Worm (Caenorhabditis elegans) whole organism, late embryonic: ENCODE data around the gene orc-3.

ENCODE experiments used
- C38D4.7 ChIP-seq: fragments of 200-800 bp; sonication (Bioruptor generic); optimal IDR thresholded peaks from 2 replicates; lab custom pipeline; 2018; ENCODE audit warnings: mild to moderate bottlenecking, missing genetic modification characterization, moderate library complexity, missing compliant biosample characterization
- F13H6.1 ChIP-seq: sonication (generic microtip); optimal IDR thresholded peaks from 2 replicates; lab custom pipeline; 2016; ENCODE audit warnings: missing genetic modification characterization, missing compliant biosample characterization
- K02D7.2 ChIP-seq: sonication (generic microtip); optimal IDR thresholded peaks from 2 replicates; lab custom pipeline; 2017; ENCODE audit warnings: mild to moderate bottlenecking, missing genetic modification characterization, missing compliant biosample characterization
- K09A11.1 ChIP-seq: sonication (generic microtip); optimal IDR thresholded peaks from 2 replicates; lab custom pipeline; 2017; ENCODE audit warnings: antibody characterized with exemption, mild to moderate bottlenecking, missing genetic modification characterization, missing compliant biosample characterization; ENCODE audit not compliant: insufficient read depth
- Y22D7AL.16 ChIP-seq: sonication (generic microtip); optimal IDR thresholded peaks from 2 replicates; lab custom pipeline; 2016; ENCODE audit warnings: missing genetic modification characterization, missing compliant biosample characterization
- ahr-1 ChIP-seq: sonication (generic microtip); optimal IDR thresholded peaks from 2 replicates; lab custom pipeline; 2016; ENCODE audit warnings: missing genetic modification characterization, missing compliant biosample characterization
- ama-1 ChIP-seq: fragments of 150-350 bp; optimal IDR thresholded peaks from 2 replicates; lab custom pipeline; 2014
- ceh-14 ChIP-seq: sonication (generic microtip); optimal IDR thresholded peaks from 2 replicates; lab custom pipeline; 2016; ENCODE audit warnings: missing genotype, missing genetic modification characterization, missing compliant biosample characterization
- ceh-18 ChIP-seq: sonication (generic microtip); optimal IDR thresholded peaks from 2 replicates; lab custom pipeline; 2016; ENCODE audit warnings: missing genetic modification characterization, missing compliant biosample characterization
- ceh-2 ChIP-seq: sonication (generic microtip); optimal IDR thresholded peaks from 2 replicates; lab custom pipeline; 2016; ENCODE audit warnings: missing genotype, missing genetic modification characterization, missing compliant biosample characterization
- ceh-22 ChIP-seq: sonication (generic microtip); optimal IDR thresholded peaks from 2 replicates; lab custom pipeline; 2017; ENCODE audit warnings: missing biosample characterization, missing genetic modification characterization
- ceh-24 ChIP-seq: sonication (generic microtip); optimal IDR thresholded peaks from 2 replicates; lab custom pipeline; 2016; ENCODE audit warnings: mild to moderate bottlenecking, missing genetic modification characterization, missing compliant biosample characterization
- ceh-30 ChIP-seq: fragments of 150-350 bp; optimal IDR thresholded peaks from 2 replicates; lab custom pipeline; 2014; ENCODE audit warnings: missing biosample characterization, missing genetic modification characterization
- ceh-31 ChIP-seq: sonication (generic microtip); optimal IDR thresholded peaks from 2 replicates; lab custom pipeline; 2016; ENCODE audit warnings: missing genetic modification characterization, missing compliant biosample characterization
- ceh-45 ChIP-seq: fragments of 200-800 bp; sonication (Bioruptor generic); IDR thresholded peaks from 2 replicates; pipeline ENCODE4 v1.3.6; 2022; ENCODE audit warnings: missing genetic modification reagents, missing genetic modification characterization, missing compliant biosample characterization
- ceh-48 ChIP-seq: sonication (generic microtip); optimal IDR thresholded peaks from 2 replicates; lab custom pipeline; 2016; ENCODE audit warnings: missing genetic modification characterization, inconsistent platforms, missing compliant biosample characterization
- ceh-6 ChIP-seq: fragments of 200-800 bp; sonication (Bioruptor generic); optimal IDR thresholded peaks from 2 replicates; lab custom pipeline; 2018; ENCODE audit warnings: mild to moderate bottlenecking, missing genetic modification characterization, missing compliant biosample characterization
- che-1 ChIP-seq: sonication (generic microtip); optimal IDR thresholded peaks from 2 replicates; lab custom pipeline; 2016; ENCODE audit warnings: mild to moderate bottlenecking, missing genetic modification characterization, missing compliant biosample characterization
- dmd-4 ChIP-seq: sonication (generic microtip); optimal IDR thresholded peaks from 2 replicates; lab custom pipeline; 2016; ENCODE audit warnings: borderline replicate concordance, missing genetic modification characterization, missing compliant biosample characterization
- dve-1 ChIP-seq: sonication (generic microtip); optimal IDR thresholded peaks from 2 replicates; lab custom pipeline; 2017; ENCODE audit warnings: antibody characterized with exemption, mild to moderate bottlenecking, missing genetic modification characterization, missing compliant biosample characterization
- ets-4 ChIP-seq: sonication (generic microtip); optimal IDR thresholded peaks from 2 replicates; lab custom pipeline; 2016; ENCODE audit warnings: missing genetic modification characterization, missing compliant biosample characterization
- eyg-1 ChIP-seq: sonication (generic microtip); optimal IDR thresholded peaks from 2 replicates; lab custom pipeline; 2016; ENCODE audit warnings: missing genotype, missing genetic modification characterization, missing compliant biosample characterization
- fkh-10 ChIP-seq: fragments of 150-350 bp; optimal IDR thresholded peaks from 2 replicates; lab custom pipeline; 2014; ENCODE audit warnings: missing biosample characterization, missing genetic modification reagents, missing genetic modification characterization
- fkh-6 ChIP-seq: sonication (generic microtip); optimal IDR thresholded peaks from 2 replicates; lab custom pipeline; 2016; ENCODE audit warnings: missing genetic modification characterization, missing compliant biosample characterization
- gmeb-2 ChIP-seq: sonication (generic microtip); optimal IDR thresholded peaks from 2 replicates; lab custom pipeline; 2016; ENCODE audit warnings: missing genetic modification characterization, inconsistent platforms, missing compliant biosample characterization
- hlh-15 ChIP-seq: sonication (generic microtip); optimal IDR thresholded peaks from 2 replicates; lab custom pipeline; 2016; ENCODE audit warnings: missing genetic modification characterization, missing compliant biosample characterization
- hlh-30 ChIP-seq: sonication (generic microtip); optimal IDR thresholded peaks from 2 replicates; lab custom pipeline; 2017; ENCODE audit warnings: antibody characterized with exemption, missing genetic modification characterization, missing compliant biosample characterization; ENCODE audit not compliant: insufficient read depth
- hlh-6 ChIP-seq: sonication (generic microtip); optimal IDR thresholded peaks from 2 replicates; lab custom pipeline; 2016; ENCODE audit warnings: missing genotype, missing genetic modification characterization, missing compliant biosample characterization
- hlh-8 ChIP-seq: sonication (generic microtip); optimal IDR thresholded peaks from 2 replicates; lab custom pipeline; 2016; ENCODE audit warnings: missing genotype, missing genetic modification characterization, missing compliant biosample characterization
- lin-11 ChIP-seq: fragments of 200-800 bp; sonication (Bioruptor generic); optimal IDR thresholded peaks from 2 replicates; lab custom pipeline; 2018; ENCODE audit warnings: mild to moderate bottlenecking, missing genetic modification characterization, missing compliant biosample characterization
- madf-2 ChIP-seq: sonication (generic microtip); optimal IDR thresholded peaks from 2 replicates; lab custom pipeline; 2017; ENCODE audit warnings: missing genetic modification characterization, missing compliant biosample characterization
- mec-3 ChIP-seq: sonication (generic microtip); optimal IDR thresholded peaks from 2 replicates; lab custom pipeline; 2016; ENCODE audit warnings: borderline replicate concordance, missing genetic modification characterization, missing compliant biosample characterization
- nfya-1 ChIP-seq: sonication (generic microtip); optimal IDR thresholded peaks from 2 replicates; lab custom pipeline; 2017; ENCODE audit warnings: missing genetic modification characterization, mild to moderate bottlenecking, missing compliant biosample characterization, antibody characterized with exemption, moderate library complexity
- nhr-11 ChIP-seq: fragments of 150-350 bp; optimal IDR thresholded peaks from 2 replicates; lab custom pipeline; 2014; ENCODE audit warnings: missing biosample characterization, missing genetic modification characterization
- npax-4 ChIP-seq: sonication (generic microtip); optimal IDR thresholded peaks from 2 replicates; lab custom pipeline; 2016; ENCODE audit warnings: missing genetic modification characterization, missing compliant biosample characterization
- pag-3 ChIP-seq: sonication (generic microtip); optimal IDR thresholded peaks from 2 replicates; lab custom pipeline; 2016; ENCODE audit warnings: missing compliant biosample characterization, missing genetic modification characterization, borderline replicate concordance
- pat-9 ChIP-seq: fragments of 200-800 bp; sonication (Bioruptor generic); optimal IDR thresholded peaks from 2 replicates; lab custom pipeline; 2018; ENCODE audit warnings: mild to moderate bottlenecking, missing genetic modification characterization, moderate library complexity, missing compliant biosample characterization
- pax-1 ChIP-seq: fragments of 150-350 bp; optimal IDR thresholded peaks from 2 replicates; lab custom pipeline; 2014; ENCODE audit warnings: missing biosample characterization, missing genetic modification characterization
- pha-2 ChIP-seq: sonication (generic microtip); optimal IDR thresholded peaks from 2 replicates; lab custom pipeline; 2017; ENCODE audit warnings: mild to moderate bottlenecking, missing genetic modification characterization, missing compliant biosample characterization
- pha-4 ChIP-seq: fragments of 150-350 bp; optimal IDR thresholded peaks from 2 replicates; lab custom pipeline; 2018; ENCODE audit warnings: missing biosample characterization, missing genetic modification reagents, missing genetic modification characterization
- pqm-1 ChIP-seq: sonication (generic microtip); optimal IDR thresholded peaks from 2 replicates; lab custom pipeline; 2016; ENCODE audit warnings: missing genetic modification characterization, missing compliant biosample characterization
- pros-1 ChIP-seq: fragments of 150-350 bp; optimal IDR thresholded peaks from 2 replicates; lab custom pipeline; 2014; ENCODE audit warnings: missing biosample characterization, missing genetic modification reagents, missing genetic modification characterization
- rnt-1 ChIP-seq: sonication (generic microtip); optimal IDR thresholded peaks from 2 replicates; lab custom pipeline; 2016; ENCODE audit warnings: missing genetic modification characterization, missing compliant biosample characterization
- sox-2 ChIP-seq: fragments of 200-800 bp; sonication (Bioruptor generic); IDR thresholded peaks from 2 replicates; pipeline ENCODE4 v1.3.6; 2022; ENCODE audit warnings: missing genetic modification reagents, missing genetic modification characterization, missing compliant biosample characterization
- syd-9 ChIP-seq: sonication (generic microtip); optimal IDR thresholded peaks from 2 replicates; lab custom pipeline; 2016; ENCODE audit warnings: mild to moderate bottlenecking, missing genetic modification characterization, moderate library complexity, missing compliant biosample characterization
- tbx-7 ChIP-seq: sonication (generic microtip); optimal IDR thresholded peaks from 2 replicates; lab custom pipeline; 2016; ENCODE audit warnings: missing genotype, missing genetic modification characterization, missing compliant biosample characterization
- ttx-3 ChIP-seq: sonication (generic microtip); optimal IDR thresholded peaks from 2 replicates; lab custom pipeline; 2016; ENCODE audit warnings: missing genetic modification reagents, missing genetic modification characterization, missing compliant biosample characterization
- unc-3 ChIP-seq, 2 experiments: fragments of 200-800 bp in 1 of 2; sonication (Bioruptor generic) in 1 of 2; sonication (generic microtip) in 1 of 2; conservative IDR thresholded peaks in 1 of 2; optimal IDR thresholded peaks in 1 of 2; 2 replicates each; pipeline versions ENCODE4 v1.3.6 to Lab custom; 2016 to 2022; ENCODE audit warnings: missing compliant biosample characterization in 2 of 2, missing genetic modification characterization in 2 of 2, missing genetic modification reagents in 1 of 2
- unc-42 ChIP-seq: sonication (generic microtip); optimal IDR thresholded peaks from 2 replicates; lab custom pipeline; 2016; ENCODE audit warnings: missing genotype, missing genetic modification characterization, missing compliant biosample characterization
- unc-86 ChIP-seq: sonication (generic microtip); optimal IDR thresholded peaks from 2 replicates; lab custom pipeline; 2016; ENCODE audit warnings: missing genetic modification characterization, missing compliant biosample characterization
- zip-5 ChIP-seq: sonication (generic microtip); optimal IDR thresholded peaks from 2 replicates; lab custom pipeline; 2016; ENCODE audit warnings: missing genetic modification characterization, missing compliant biosample characterization
- ztf-16 ChIP-seq: sonication (generic microtip); optimal IDR thresholded peaks from 2 replicates; lab custom pipeline; 2017; ENCODE audit warnings: missing genetic modification characterization, missing compliant biosample characterization

Gene orc-3

DNA sequence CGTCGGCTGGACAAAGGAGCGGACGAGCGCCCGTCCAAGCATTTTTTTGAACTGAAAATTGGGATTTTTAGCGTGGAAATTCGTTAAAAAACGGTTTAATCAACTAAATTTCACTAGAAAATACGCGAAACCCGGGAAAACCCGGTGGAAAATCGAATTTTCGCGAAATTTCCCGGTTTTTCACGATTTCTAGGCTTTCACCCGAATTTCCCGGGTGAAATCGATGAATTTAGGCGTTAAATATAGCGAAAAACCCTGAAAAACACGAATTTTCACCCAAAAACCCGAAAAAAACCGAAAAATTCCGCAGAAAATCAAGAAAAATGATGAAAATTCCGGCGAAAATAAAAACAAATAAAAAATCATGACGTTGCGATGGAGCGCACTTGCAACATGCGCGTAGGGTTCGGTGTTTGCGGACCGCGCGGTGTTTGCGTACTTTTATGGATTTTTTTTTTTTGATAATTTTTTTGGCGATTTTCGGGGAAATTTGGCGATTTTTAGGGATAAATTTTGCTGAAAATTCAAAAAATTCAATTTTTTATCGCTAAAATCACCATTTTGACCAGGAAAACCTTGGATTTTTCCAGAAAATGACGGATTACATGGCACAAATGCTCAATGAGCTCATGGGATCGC, 5.9 kb upstream of the orc-3 start, which contains the start of the genes mrpl-45 and Y119D3B.12:
mrpl-45 (minus strand) TSS at position 51 of the 639 bp plus-strand sequence.
Y119D3B.12 (plus strand) TSS at position 589 of the 639 bp plus-strand sequence.
- TF ChIP-seq tbx-7 (tag; lab: Kevin White, UChicago) = no peak
- no peak for TF ChIP-seq lin-11 (tag; lab: Kevin White, UChicago)
- TF ChIP-seq F13H6.1 (tag; lab: Kevin White, UChicago) = no peak
- TF ChIP-seq dmd-4 (tag; lab: Kevin White, UChicago) = no peak
- TF ChIP-seq ceh-22 (tag; lab: Kevin White, UChicago) = no peak
- no peak for TF ChIP-seq ets-4 (tag; lab: Kevin White, UChicago)
- no peak for TF ChIP-seq zip-5 (tag; lab: Kevin White, UChicago)
- peak; percentile 22 for TF ChIP-seq ceh-2 (tag; lab: Kevin White, UChicago)
- TF ChIP-seq ceh-6 (GFP tag; lab: Kevin White, UChicago) = no peak
- TF ChIP-seq ceh-24 (tag; lab: Kevin White, UChicago) = no peak
- TF ChIP-seq rnt-1 = peak; percentile 35
- TF ChIP-seq ceh-14 (tag; lab: Kevin White, UChicago) = peak; percentile 23
- TF ChIP-seq ceh-31 (tag; lab: Kevin White, UChicago) = peak; percentile 39
- no peak for TF ChIP-seq pag-3 (tag; lab: Kevin White, UChicago)
- peak; percentile 22 for TF ChIP-seq che-1 (tag; lab: Kevin White, UChicago)
- no peak for TF ChIP-seq pha-2
- no peak for TF ChIP-seq syd-9 (tag; lab: Kevin White, UChicago)
- peak; percentile 23 for TF ChIP-seq pat-9 (tag; lab: Kevin White, UChicago)
- peak; percentile 8 for TF ChIP-seq K09A11.1
- no peak for TF ChIP-seq pros-1
- TF ChIP-seq gmeb-2 = no peak
- no peak for TF ChIP-seq K02D7.2 (tag; lab: Kevin White, UChicago)
- TF ChIP-seq C38D4.7 (GFP tag; lab: Kevin White, UChicago) = no peak
- no peak for TF ChIP-seq unc-3 (GFP tag; conservative IDR thresholded peaks at IDR 0.05; lab: Robert Waterston, UW)
- TF ChIP-seq unc-3 (tag; optimal IDR thresholded peaks at IDR 0.05; lab: Kevin White, UChicago) = peak; percentile 59
- no peak for TF ChIP-seq ahr-1 (tag; lab: Kevin White, UChicago)
- TF ChIP-seq hlh-15 (tag; lab: Kevin White, UChicago) = no peak
- TF ChIP-seq Y22D7AL.16 (tag; lab: Kevin White, UChicago) = no peak
- peak; percentile 50 for TF ChIP-seq ttx-3 (tag; lab: Kevin White, UChicago)
- TF ChIP-seq hlh-8 (tag; lab: Kevin White, UChicago) = no peak
- TF ChIP-seq dve-1 = peak; percentile 25
- no peak for TF ChIP-seq eyg-1 (tag; lab: Kevin White, UChicago)
- no peak for TF ChIP-seq nhr-11 (tag; lab: Kevin White, UChicago)
- TF ChIP-seq sox-2 (GFP tag; lab: Robert Waterston, UW) = no peak
- TF ChIP-seq nfya-1 (tag; lab: Kevin White, UChicago) = peak; percentile 74
- TF ChIP-seq pqm-1 (tag; lab: Kevin White, UChicago) = no peak
- peak; percentile 9 for TF ChIP-seq madf-2 (tag; lab: Kevin White, UChicago)
- no peak for TF ChIP-seq ceh-45
- peak; percentile 84 for TF ChIP-seq ceh-48 (tag; lab: Kevin White, UChicago)
- TF ChIP-seq pax-1 (tag; lab: Kevin White, UChicago) = peak; percentile 4
- TF ChIP-seq ceh-18 (tag; lab: Kevin White, UChicago) = peak; percentile 28
- TF ChIP-seq ztf-16 (tag; lab: Kevin White, UChicago) = peak; percentile 69
- TF ChIP-seq unc-42 (tag; lab: Kevin White, UChicago) = peak; percentile 38
- TF ChIP-seq hlh-30 (tag; lab: Kevin White, UChicago) = peak; percentile 24
- TF ChIP-seq mec-3 (tag; lab: Kevin White, UChicago) = no peak
- peak; percentile 17 for TF ChIP-seq npax-4
- no peak for TF ChIP-seq fkh-6 (tag; lab: Kevin White, UChicago)
- no peak for TF ChIP-seq pha-4 (tag; lab: Kevin White, UChicago)
- TF ChIP-seq ceh-30 (tag; lab: Kevin White, UChicago) = no peak
- TF ChIP-seq hlh-6 (tag; lab: Kevin White, UChicago) = no peak
- TF ChIP-seq fkh-10 = no peak
- TF ChIP-seq ama-1 = no peak
- peak; percentile 30 for TF ChIP-seq unc-86
